Worm (Caenorhabditis elegans): Measurements from ENCODE around the gene clec-196.

clec-196 gene

DNA sequence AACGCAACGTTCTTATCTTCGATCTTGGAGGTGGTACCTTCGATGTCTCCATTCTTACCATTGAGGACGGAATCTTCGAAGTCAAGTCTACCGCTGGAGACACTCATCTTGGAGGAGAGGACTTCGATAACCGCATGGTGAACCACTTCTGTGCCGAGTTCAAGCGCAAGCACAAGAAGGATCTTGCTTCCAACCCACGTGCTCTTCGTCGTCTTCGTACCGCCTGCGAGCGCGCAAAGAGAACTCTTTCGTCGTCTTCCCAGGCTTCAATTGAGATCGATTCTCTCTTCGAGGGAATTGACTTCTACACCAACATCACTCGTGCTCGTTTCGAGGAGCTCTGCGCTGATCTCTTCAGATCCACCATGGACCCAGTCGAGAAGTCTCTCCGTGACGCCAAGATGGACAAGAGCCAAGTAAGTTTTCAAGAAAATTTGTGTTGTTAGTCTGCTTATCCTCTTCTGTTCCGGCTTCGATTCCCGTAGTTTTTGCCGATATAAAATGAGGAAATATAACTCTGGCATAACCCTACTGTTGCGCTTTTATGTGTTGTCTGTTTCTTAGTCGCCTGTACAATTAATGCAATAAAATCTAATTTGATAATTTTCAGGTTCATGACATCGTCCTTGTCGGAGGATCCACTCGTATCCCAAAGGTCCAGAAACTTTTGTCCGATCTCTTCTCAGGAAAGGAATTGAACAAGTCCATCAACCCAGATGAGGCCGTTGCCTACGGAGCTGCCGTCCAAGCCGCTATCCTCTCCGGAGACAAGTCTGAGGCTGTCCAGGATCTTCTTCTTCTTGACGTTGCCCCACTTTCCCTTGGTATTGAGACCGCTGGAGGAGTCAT lies 3.1 kb downstream of the clec-196 start:
- TF ChIP-seq lin-11 (tag; optimal IDR thresholded peaks at IDR 0.05) (no peak), ceh-34 (tag; optimal IDR thresholded peaks at IDR 0.05) (no peak), fax-1 (tag; optimal IDR thresholded peaks at IDR 0.05) (no peak), K09A11.1 (tag; optimal IDR thresholded peaks at IDR 0.05; ENCODE audit: insufficient read depth) (no peak), pax-1 (tag; optimal IDR thresholded peaks at IDR 0.05) (no peak), pag-3 (tag; optimal IDR thresholded peaks at IDR 0.05; ENCODE audit: borderline replicate concordance) (no peak), ceh-22 (tag; optimal IDR thresholded peaks at IDR 0.05) (no peak), sdc-2 (tag; optimal IDR thresholded peaks at IDR 0.05) (no peak), sox-4 (tag; optimal IDR thresholded peaks at IDR 0.05) (no peak), pat-9 (tag; optimal IDR thresholded peaks at IDR 0.05) (no peak), fkh-10 (GFP tag; optimal IDR thresholded peaks at IDR 0.05) (no peak), unc-86 (tag; optimal IDR thresholded peaks at IDR 0.05) (no peak), ceh-48 (tag; optimal IDR thresholded peaks at IDR 0.05) (no peak)

DNA sequence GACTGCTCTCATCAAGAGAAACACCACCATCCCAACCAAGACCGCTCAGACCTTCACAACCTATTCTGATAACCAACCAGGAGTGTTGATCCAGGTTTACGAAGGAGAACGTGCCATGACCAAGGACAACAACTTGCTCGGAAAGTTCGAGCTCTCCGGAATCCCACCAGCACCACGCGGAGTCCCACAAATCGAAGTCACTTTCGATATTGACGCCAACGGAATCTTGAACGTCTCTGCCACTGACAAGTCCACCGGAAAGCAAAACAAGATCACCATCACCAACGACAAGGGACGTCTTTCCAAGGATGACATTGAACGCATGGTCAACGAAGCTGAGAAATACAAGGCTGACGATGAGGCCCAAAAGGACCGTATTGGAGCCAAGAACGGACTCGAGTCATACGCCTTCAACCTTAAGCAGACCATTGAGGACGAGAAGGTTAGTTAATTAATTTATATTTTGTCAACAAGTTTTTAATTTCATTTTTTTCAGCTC lies 3.7 kb downstream of the clec-196 start:
- TF ChIP-seq pha-2 (tag; optimal IDR thresholded peaks at IDR 0.05) (no peak), ceh-9 (tag; optimal IDR thresholded peaks at IDR 0.05) (no peak), pag-3 (tag; optimal IDR thresholded peaks at IDR 0.05; ENCODE audit: borderline replicate concordance) (no peak), C38D4.7 (GFP tag; optimal IDR thresholded peaks at IDR 0.05) (no peak), elt-2 (tag; optimal IDR thresholded peaks at IDR 0.05) (no peak)

DNA sequence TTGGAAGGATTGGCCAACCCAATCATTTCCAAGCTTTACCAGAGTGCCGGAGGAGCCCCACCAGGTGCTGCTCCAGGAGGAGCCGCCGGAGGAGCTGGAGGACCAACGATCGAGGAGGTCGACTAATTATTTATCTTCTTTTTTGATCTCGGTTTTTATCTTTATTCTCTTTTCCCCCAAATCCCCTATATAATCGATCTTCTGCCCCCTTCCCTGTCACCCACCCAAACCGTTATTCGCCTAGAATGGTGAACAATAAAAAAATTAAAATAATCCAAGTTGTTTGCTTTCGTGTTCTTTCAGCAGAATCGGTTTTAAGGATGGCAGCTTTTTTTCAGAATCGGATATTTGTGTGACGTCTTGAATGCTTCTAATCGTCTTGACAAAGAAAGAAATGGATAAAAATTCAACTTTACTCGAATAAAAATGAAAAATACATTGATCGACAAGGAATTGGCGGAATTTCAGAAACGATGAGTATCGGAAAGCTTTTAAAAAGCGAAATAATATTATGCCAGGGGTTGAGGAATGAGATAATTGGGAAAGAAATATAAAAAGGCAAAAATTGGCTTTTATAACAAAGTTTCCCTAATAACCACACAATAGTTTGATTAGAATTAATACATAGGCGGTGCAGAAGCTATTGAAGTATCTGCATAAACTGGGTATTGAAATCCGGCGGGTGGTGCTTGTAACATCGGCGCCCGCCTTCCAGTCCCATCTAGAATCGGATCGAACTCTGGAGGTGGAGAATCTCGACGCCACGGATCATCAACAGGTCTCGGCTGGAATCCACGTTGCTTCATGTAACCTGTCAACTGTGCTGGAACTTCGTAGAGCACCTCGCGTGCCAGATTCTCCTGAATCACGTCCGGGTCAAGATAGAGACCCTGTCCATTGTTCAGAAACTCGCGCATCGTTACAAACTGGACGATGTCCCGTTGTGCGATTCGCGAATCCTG lies 4.6 kb downstream of the clec-196 start:
- TF ChIP-seq ceh-45 (GFP tag; IDR thresholded peaks at IDR 0.05) (no peak), ahr-1 (tag; optimal IDR thresholded peaks at IDR 0.05) (no peak), elt-4 (tag; optimal IDR thresholded peaks at IDR 0.05) (no peak), ceh-14 (tag; optimal IDR thresholded peaks at IDR 0.05) (no peak), pqm-1 (tag; optimal IDR thresholded peaks at IDR 0.05) (no peak), C08G9.2 (tag; optimal IDR thresholded peaks at IDR 0.05) (no peak), hlh-6 (tag; optimal IDR thresholded peaks at IDR 0.05) (no peak), dve-1 (tag; optimal IDR thresholded peaks at IDR 0.05) (no peak)

DNA sequence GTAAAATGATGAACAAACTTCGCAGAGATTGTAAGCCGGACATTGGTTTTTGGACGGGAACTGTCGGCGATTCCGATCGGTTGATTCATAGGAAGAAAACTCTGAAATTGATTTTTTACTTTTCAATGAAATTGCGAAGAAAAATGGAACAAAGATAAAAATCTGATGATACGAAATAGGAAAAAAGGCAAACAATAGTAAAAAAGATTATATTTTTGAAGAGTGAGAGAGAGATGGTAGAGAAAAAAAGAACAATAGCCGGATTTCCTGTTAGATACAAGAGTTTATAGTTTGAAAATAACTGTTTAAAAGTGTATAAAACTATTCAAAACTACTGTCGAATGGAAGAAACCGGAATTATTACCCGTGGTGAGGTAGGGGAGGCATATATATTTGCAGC lies 7.3 kb downstream of the clec-196 start, which contains the start of gene nra-1:
nra-1 (minus strand) TSS at position 101 of the 400 bp plus-strand sequence.
- TF ChIP-seq F13H6.1 (tag; optimal IDR thresholded peaks at IDR 0.05) (no peak), ref-2 (tag; optimal IDR thresholded peaks at IDR 0.05) (no peak), pag-3 (tag; optimal IDR thresholded peaks at IDR 0.05; ENCODE audit: borderline replicate concordance) (no peak), mec-3 (tag; optimal IDR thresholded peaks at IDR 0.05; ENCODE audit: borderline replicate concordance) (no peak)

DNA sequence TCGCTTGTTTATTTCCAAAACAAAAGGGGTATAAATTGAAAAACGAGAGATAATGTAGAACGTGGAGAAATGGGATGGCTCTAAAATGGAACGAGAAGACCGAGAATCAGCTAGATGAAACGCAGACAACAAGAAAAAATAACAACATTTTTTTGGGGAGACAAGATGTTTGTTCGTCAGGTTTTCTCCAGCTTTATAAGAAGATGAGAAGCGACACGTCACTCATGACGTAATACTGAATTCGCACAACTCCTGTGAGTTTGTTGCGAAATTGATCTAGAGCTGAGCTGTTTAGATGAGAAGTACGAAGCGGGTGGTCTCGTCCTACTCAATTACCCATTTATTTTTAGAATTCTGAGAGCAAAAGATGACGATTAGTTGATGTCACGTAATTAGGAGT lies 8.5 kb downstream of the clec-196 start:
- TF ChIP-seq dve-1 (tag; optimal IDR thresholded peaks at IDR 0.05) (no peak), lim-6 (tag; optimal IDR thresholded peaks at IDR 0.05) (no peak), unc-42 (tag; optimal IDR thresholded peaks at IDR 0.05) (peak; percentile 17), hlh-8 (tag; optimal IDR thresholded peaks at IDR 0.05) (no peak), Y22D7AL.16 (tag; optimal IDR thresholded peaks at IDR 0.05) (no peak), hlh-30 (tag; optimal IDR thresholded peaks at IDR 0.05; ENCODE audit: insufficient read depth) (no peak), che-1 (tag; optimal IDR thresholded peaks at IDR 0.05) (no peak)
